Worm (Caenorhabditis elegans) whole organism, L3 larva: Measurements from ENCODE around the gene nspe-2.

Experiments
- R02D3.7 ChIP-seq: fragments of 150-350 bp; optimal IDR thresholded peaks from 2 replicates; lab custom pipeline; 2014; ENCODE audit warnings: missing biosample characterization, missing genetic modification characterization
- ZK546.5 ChIP-seq: sonication (generic microtip); optimal IDR thresholded peaks from 2 replicates; lab custom pipeline; 2017; ENCODE audit warnings: missing biosample characterization, missing genetic modification characterization
- aly-2 ChIP-seq: fragments of 150-350 bp; optimal IDR thresholded peaks from 2 replicates; lab custom pipeline; 2014; ENCODE audit warnings: missing biosample characterization, missing genetic modification characterization
- ama-1 ChIP-seq: fragments of 150-350 bp; optimal IDR thresholded peaks from 2 replicates; lab custom pipeline; 2018
- ceh-16 ChIP-seq: sonication (generic microtip); optimal IDR thresholded peaks from 2 replicates; lab custom pipeline; 2017; ENCODE audit warnings: missing biosample characterization, missing genetic modification characterization
- ceh-28 ChIP-seq: fragments of 150-350 bp; optimal IDR thresholded peaks from 2 replicates; lab custom pipeline; 2014; ENCODE audit warnings: missing biosample characterization, missing genetic modification reagents, missing genetic modification characterization
- ceh-9 ChIP-seq: sonication (generic microtip); optimal IDR thresholded peaks from 2 replicates; lab custom pipeline; 2018; ENCODE audit warnings: missing biosample characterization, missing genetic modification characterization
- daf-12 ChIP-seq: fragments of 150-350 bp; optimal IDR thresholded peaks from 2 replicates; lab custom pipeline; 2014; ENCODE audit warnings: missing biosample characterization, missing genetic modification reagents, missing genetic modification characterization
- egl-27 ChIP-seq: sonication (generic microtip); optimal IDR thresholded peaks from 4 replicates; lab custom pipeline; 2017; ENCODE audit warnings: missing biosample characterization, missing genetic modification reagents, missing genetic modification characterization
- egl-5 ChIP-seq: fragments of 150-350 bp; optimal IDR thresholded peaks from 2 replicates; lab custom pipeline; 2017; ENCODE audit warnings: missing biosample characterization, missing genetic modification reagents, missing genetic modification characterization, inconsistent platforms
- elt-1 ChIP-seq: fragments of 150-350 bp; optimal IDR thresholded peaks from 2 replicates; lab custom pipeline; 2014; ENCODE audit warnings: missing biosample characterization, missing genetic modification characterization
- elt-2 ChIP-seq: sonication (generic microtip); optimal IDR thresholded peaks from 2 replicates; lab custom pipeline; 2016; ENCODE audit warnings: missing genetic modification reagents, mild to moderate bottlenecking, missing genetic modification characterization, missing compliant biosample characterization
- elt-3 ChIP-seq, 3 experiments: fragments of 150-350 bp in 1 of 3; sonication (generic microtip) in 2 of 3; optimal IDR thresholded peaks; 2 replicates in 2 of 3; 4 replicates in 1 of 3; lab custom pipeline; 2014 to 2017; ENCODE audit warnings: missing biosample characterization in 3 of 3, missing genetic modification characterization in 3 of 3
- eor-1 ChIP-seq, 2 experiments: fragments of 150-350 bp; optimal IDR thresholded peaks; 2 replicates each; lab custom pipeline; 2014 to 2018; ENCODE audit warnings: missing biosample characterization in 2 of 2, missing genetic modification characterization in 2 of 2
- fkh-10 ChIP-seq: sonication (generic microtip); optimal IDR thresholded peaks from 2 replicates; lab custom pipeline; 2017; ENCODE audit warnings: missing biosample characterization, missing genetic modification reagents, missing genetic modification characterization
- fkh-2 ChIP-seq: fragments of 150-350 bp; optimal IDR thresholded peaks from 2 replicates; lab custom pipeline; 2014; ENCODE audit warnings: missing biosample characterization, missing genetic modification reagents, missing genetic modification characterization
- fos-1 ChIP-seq: fragments of 150-350 bp; optimal IDR thresholded peaks from 2 replicates; lab custom pipeline; 2014; ENCODE audit warnings: missing biosample characterization, missing genetic modification characterization
- hmg-11 ChIP-seq: sonication (generic microtip); optimal IDR thresholded peaks from 2 replicates; lab custom pipeline; 2016; ENCODE audit warnings: missing genetic modification characterization, missing compliant biosample characterization
- jun-1 ChIP-seq: fragments of 150-350 bp; optimal IDR thresholded peaks from 2 replicates; lab custom pipeline; 2014; ENCODE audit warnings: missing biosample characterization, missing genetic modification reagents, missing genetic modification characterization
- lin-15B ChIP-seq: fragments of 150-350 bp; optimal IDR thresholded peaks from 2 replicates; lab custom pipeline; 2014; ENCODE audit warnings: missing biosample characterization, missing genetic modification characterization
- lin-39 ChIP-seq: fragments of 150-350 bp; optimal IDR thresholded peaks from 2 replicates; lab custom pipeline; 2018; ENCODE audit warnings: missing biosample characterization, missing genetic modification reagents, missing genetic modification characterization
- lsy-12 ChIP-seq: sonication (generic microtip); optimal IDR thresholded peaks from 2 replicates; lab custom pipeline; 2016; ENCODE audit warnings: mild to moderate bottlenecking, missing genetic modification characterization, missing compliant biosample characterization
- mdl-1 ChIP-seq: fragments of 150-350 bp; optimal IDR thresholded peaks from 2 replicates; lab custom pipeline; 2014; ENCODE audit warnings: missing biosample characterization, missing genetic modification characterization
- mml-1 ChIP-seq: fragments of 150-350 bp; sonication (generic microtip); optimal IDR thresholded peaks from 3 replicates; lab custom pipeline; 2014; ENCODE audit warnings: missing biosample characterization, missing genetic modification characterization
- nfya-1 ChIP-seq: sonication (generic microtip); optimal IDR thresholded peaks from 2 replicates; lab custom pipeline; 2017; ENCODE audit warnings: missing genetic modification characterization, mild to moderate bottlenecking, missing compliant biosample characterization, antibody characterized with exemption, moderate library complexity; ENCODE audit not compliant: insufficient read depth
- nhr-11 ChIP-seq: fragments of 150-350 bp; optimal IDR thresholded peaks from 2 replicates; lab custom pipeline; 2014; ENCODE audit warnings: missing biosample characterization, missing genetic modification characterization
- nhr-12 ChIP-seq: fragments of 150-350 bp; optimal IDR thresholded peaks from 2 replicates; lab custom pipeline; 2014; ENCODE audit warnings: missing biosample characterization, missing genetic modification characterization
- nhr-23 ChIP-seq: fragments of 150-350 bp; optimal IDR thresholded peaks from 2 replicates; lab custom pipeline; 2014; ENCODE audit warnings: missing biosample characterization, missing genetic modification reagents, missing genetic modification characterization
- nhr-237 ChIP-seq: fragments of 150-350 bp; optimal IDR thresholded peaks from 2 replicates; lab custom pipeline; 2014; ENCODE audit warnings: missing biosample characterization, missing genetic modification characterization
- nhr-25 ChIP-seq: sonication (generic microtip); optimal IDR thresholded peaks from 2 replicates; lab custom pipeline; 2017; ENCODE audit warnings: missing biosample characterization, missing genetic modification characterization
- nhr-28 ChIP-seq: fragments of 150-350 bp; optimal IDR thresholded peaks from 2 replicates; lab custom pipeline; 2014; ENCODE audit warnings: missing biosample characterization, missing genetic modification characterization
- nhr-43 ChIP-seq: sonication (generic microtip); optimal IDR thresholded peaks from 2 replicates; lab custom pipeline; 2016; ENCODE audit warnings: mild to moderate bottlenecking, missing genetic modification characterization, missing compliant biosample characterization; ENCODE audit not compliant: poor library complexity, severe bottlenecking
- nhr-67 ChIP-seq: fragments of 150-350 bp; optimal IDR thresholded peaks from 2 replicates; lab custom pipeline; 2014; ENCODE audit warnings: missing biosample characterization, missing genetic modification characterization
- nhr-76 ChIP-seq: fragments of 150-350 bp; sonication (generic microtip); optimal IDR thresholded peaks from 5 replicates; lab custom pipeline; 2014; ENCODE audit warnings: missing biosample characterization, missing genetic modification characterization
- nhr-77 ChIP-seq: fragments of 150-350 bp; optimal IDR thresholded peaks from 2 replicates; lab custom pipeline; 2014; ENCODE audit warnings: missing biosample characterization, missing genetic modification characterization
- pha-4 ChIP-seq: fragments of 150-350 bp; optimal IDR thresholded peaks from 2 replicates; lab custom pipeline; 2014; ENCODE audit warnings: missing biosample characterization, missing genetic modification reagents, missing genetic modification characterization
- pqm-1 ChIP-seq: fragments of 150-350 bp; optimal IDR thresholded peaks from 2 replicates; lab custom pipeline; 2017; ENCODE audit warnings: missing biosample characterization, missing genetic modification characterization, inconsistent platforms
- sea-2 ChIP-seq: fragments of 150-350 bp; sonication (generic microtip); optimal IDR thresholded peaks from 4 replicates; lab custom pipeline; 2014; ENCODE audit warnings: missing biosample characterization, missing genetic modification reagents, missing genetic modification characterization
- skn-1 ChIP-seq: fragments of 150-350 bp; optimal IDR thresholded peaks from 2 replicates; lab custom pipeline; 2014; ENCODE audit warnings: missing biosample characterization, missing genetic modification characterization
- snpc-4 ChIP-seq: fragments of 150-350 bp; optimal IDR thresholded peaks from 2 replicates; lab custom pipeline; 2014; ENCODE audit warnings: missing biosample characterization, missing genetic modification characterization
- tbx-2 ChIP-seq: sonication (generic microtip); optimal IDR thresholded peaks from 2 replicates; lab custom pipeline; 2016; ENCODE audit warnings: mild to moderate bottlenecking, missing genetic modification characterization, missing compliant biosample characterization
- unc-39 ChIP-seq: sonication (generic microtip); optimal IDR thresholded peaks from 4 replicates; lab custom pipeline; 2017; ENCODE audit warnings: missing biosample characterization, missing genetic modification characterization
- unc-62 ChIP-seq: fragments of 150-350 bp; sonication (generic microtip); optimal IDR thresholded peaks from 4 replicates; lab custom pipeline; 2014; ENCODE audit warnings: missing biosample characterization, missing genetic modification reagents, missing genetic modification characterization
- zag-1 ChIP-seq: fragments of 150-350 bp; optimal IDR thresholded peaks from 2 replicates; lab custom pipeline; 2014; ENCODE audit warnings: missing biosample characterization, missing genetic modification characterization
- ztf-11 ChIP-seq: fragments of 150-350 bp; optimal IDR thresholded peaks from 2 replicates; lab custom pipeline; 2014; ENCODE audit warnings: missing biosample characterization, missing genetic modification characterization
- ztf-4 ChIP-seq: fragments of 150-350 bp; optimal IDR thresholded peaks from 2 replicates; lab custom pipeline; 2014; ENCODE audit warnings: missing biosample characterization, missing genetic modification characterization

nspe-2 gene

DNA sequence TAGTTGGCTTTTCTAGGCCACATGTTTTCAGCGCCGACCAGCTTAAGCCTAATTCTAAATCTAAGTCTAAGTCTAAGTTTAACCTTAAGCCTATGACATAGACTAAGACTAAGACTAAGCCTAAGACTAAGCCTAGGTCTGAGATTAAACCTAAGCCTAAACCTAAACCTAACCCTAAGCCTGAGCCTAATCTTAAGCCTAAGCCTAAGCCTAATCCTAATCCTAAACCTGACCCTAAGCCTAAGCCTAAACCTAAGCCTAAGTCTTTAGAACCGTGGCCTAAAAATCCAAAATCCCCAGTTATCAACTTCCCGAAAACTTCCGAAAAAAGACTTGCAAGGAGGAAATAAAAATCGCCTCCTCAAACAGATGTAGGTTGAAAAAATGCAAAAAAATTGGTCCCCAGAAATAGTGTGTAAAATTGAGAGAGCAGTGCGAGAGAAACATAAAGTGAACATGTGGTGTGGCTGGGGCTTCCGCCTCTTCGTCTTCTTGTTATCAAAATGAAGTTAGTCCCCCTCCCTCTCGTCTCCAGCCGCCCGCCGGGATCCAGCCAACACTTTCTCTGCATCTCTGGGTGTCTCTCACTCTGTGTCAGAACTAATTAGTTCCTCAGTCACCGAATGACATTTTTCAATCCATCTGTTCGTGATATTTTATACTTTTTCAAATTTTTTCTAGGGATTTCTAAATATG, 40.6 kb upstream of the nspe-2 start:
- TF ChIP-seq pha-4 (tag; lab: Kevin White, UChicago) (no peak), elt-3 (tag; optimal IDR thresholded peaks at IDR 0.05; lab: Kevin White, UChicago) (no peak), sea-2 (no peak), daf-12 (tag; lab: Kevin White, UChicago) (no peak), nhr-43 (tag; lab: Kevin White, UChicago) (no peak), tbx-2 (tag; lab: Kevin White, UChicago) (no peak), fkh-10 (GFP tag; lab: Kevin White, UChicago) (no peak), pqm-1 (tag; lab: Kevin White, UChicago) (no peak), nhr-28 (tag; lab: Kevin White, UChicago) (no peak), ztf-11 (tag; lab: Kevin White, UChicago) (no peak), nhr-11 (tag; lab: Kevin White, UChicago) (no peak), egl-27 (tag; lab: Kevin White, UChicago) (no peak), zag-1 (tag; lab: Kevin White, UChicago) (no peak), hmg-11 (tag; lab: Kevin White, UChicago) (peak; percentile 38), nhr-77 (tag; lab: Kevin White, UChicago) (no peak), unc-62 (GFP tag; lab: Kevin White, UChicago) (no peak), nhr-25 (tag; lab: Kevin White, UChicago) (no peak), egl-5 (tag; lab: Kevin White, UChicago) (peak; percentile 2), skn-1 (tag; lab: Kevin White, UChicago) (no peak), nhr-76 (tag; lab: Kevin White, UChicago) (no peak), ceh-16 (no peak), lin-15B (tag; lab: Kevin White, UChicago) (peak; percentile 22), fkh-2 (tag; lab: Kevin White, UChicago) (no peak), eor-1 (tag; optimal IDR thresholded peaks at IDR 0.05; lab: Kevin White, UChicago) (no peak), nhr-12 (no peak), nfya-1 (tag; lab: Kevin White, UChicago) (peak; percentile 38), ama-1 (lab: Kevin White, UChicago) (no peak), nhr-23 (tag; lab: Kevin White, UChicago) (no peak), R02D3.7 (tag; lab: Kevin White, UChicago) (no peak), unc-39 (no peak), nhr-67 (tag; lab: Kevin White, UChicago) (no peak), fos-1 (no peak), jun-1 (tag; lab: Kevin White, UChicago) (no peak), aly-2 (tag; lab: Kevin White, UChicago) (no peak), ztf-4 (no peak), ceh-28 (tag; lab: Kevin White, UChicago) (no peak), elt-1 (no peak), snpc-4 (tag; lab: Kevin White, UChicago) (peak; percentile 34), mdl-1 (tag; lab: Kevin White, UChicago) (no peak), nhr-237 (no peak), ceh-9 (no peak), lsy-12 (tag; lab: Kevin White, UChicago) (no peak), lin-39 (peak; percentile 47), ZK546.5 (no peak), mml-1 (no peak), elt-2 (tag; lab: Kevin White, UChicago) (no peak)
